Fruit fly (Drosophila melanogaster) whole organism, embryonic: Measurements from ENCODE around the gene CG42809.
"Not testable (repeated sequence)": the region's sequence is repeated elsewhere in the genome, so short reads cannot be mapped to it uniquely, and the experiment has no call there.

Experiments
- CG32772 ChIP-seq: fragments of 200-800 bp; sonication (Bioruptor generic); IDR thresholded peaks from 2 replicates; pipeline ENCODE4 v1.3.6; 2022; ENCODE audit warnings: missing biosample characterization, missing genetic modification characterization
- CG9437 ChIP-seq: fragments of 200-800 bp; sonication (Bioruptor generic); optimal IDR thresholded peaks from 2 replicates; lab custom pipeline; 2018; ENCODE audit warnings: missing biosample characterization, mild to moderate bottlenecking, missing genetic modification characterization
- Hr51 ChIP-seq, 2 experiments: fragments of 200-800 bp; sonication (Bioruptor generic); optimal IDR thresholded peaks; 2 replicates in 1 of 2; 3 replicates in 1 of 2; lab custom pipeline; 2016 to 2018; ENCODE audit warnings: missing biosample characterization in 2 of 2, missing genetic modification characterization in 2 of 2, mild to moderate bottlenecking in 1 of 2, moderate library complexity in 1 of 2
- ap ChIP-seq: fragments of 200-800 bp; sonication (Bioruptor generic); IDR thresholded peaks from 2 replicates; pipeline ENCODE4 v1.3.6; 2022; ENCODE audit warnings: missing biosample characterization, missing genetic modification characterization
- gcm2 ChIP-seq: fragments of 200-800 bp; sonication (Bioruptor generic); optimal IDR thresholded peaks from 2 replicates; lab custom pipeline; 2016; ENCODE audit warnings: missing biosample characterization, missing genetic modification characterization
- oc ChIP-seq: fragments of 200-800 bp; sonication (Bioruptor generic); optimal IDR thresholded peaks from 2 replicates; lab custom pipeline; 2018; ENCODE audit warnings: missing biosample characterization, mild to moderate bottlenecking, missing genetic modification characterization, moderate library complexity
- slp2 ChIP-seq: fragments of 200-800 bp; sonication (Bioruptor generic); optimal IDR thresholded peaks from 2 replicates; lab custom pipeline; 2016; ENCODE audit warnings: missing biosample characterization, missing genetic modification characterization

DNA sequence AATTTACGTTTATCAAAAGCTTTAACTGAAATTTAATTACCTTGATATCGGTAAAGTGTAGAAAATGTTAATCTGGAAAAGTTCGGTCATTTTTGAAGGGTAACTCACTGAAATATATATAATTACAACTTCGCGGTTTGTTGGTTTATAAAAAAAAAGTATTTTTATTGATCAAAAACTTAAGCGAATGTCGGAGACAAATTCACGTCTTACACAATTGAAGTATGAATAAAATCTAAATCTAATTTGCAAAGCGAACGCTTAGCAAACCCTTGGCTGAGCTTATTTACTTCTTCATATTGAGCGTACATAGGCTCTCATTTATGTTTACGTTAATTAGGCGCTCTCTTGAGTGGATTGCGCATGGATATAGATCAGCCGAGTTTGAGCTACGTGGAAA, 7.9 kb upstream of the CG42809 start, which contains the start of gene Hsp60D:
- not testable (repeated sequence) for TF ChIP-seq ap; CG9437; slp2 (GFP tag; lab: Kevin White, UChicago); gcm2; CG32772; oc; Hr51 (GFP tag; optimal IDR thresholded peaks at IDR 0.05; lab: Kevin White, UChicago)
